Worm (Caenorhabditis elegans) whole organism, L4 larva: ENCODE data around the gene B0365.9.

ENCODE experiments used
- T26A8.4 ChIP-seq: fragments of 200-800 bp; sonication (Bioruptor generic); IDR thresholded peaks from 2 replicates; pipeline ENCODE4 v1.3.6; 2022; ENCODE audit warnings: missing genetic modification characterization, missing compliant biosample characterization
- lin-13 ChIP-seq: fragments of 150-350 bp; optimal IDR thresholded peaks from 2 replicates; lab custom pipeline; 2014; ENCODE audit warnings: missing biosample characterization, missing genetic modification reagents, missing genetic modification characterization

- TF ChIP-seq lin-13 (GFP tag; lab: Kevin White, UChicago) (no peak), T26A8.4 (GFP tag; lab: Robert Waterston, UW) (no peak)
Observed at ce11 chrV:13173718-13174117, 40.4 kb upstream of the B0365.9 start.
